Fruit fly (Drosophila melanogaster) whole organism, adult: Measurements from ENCODE around the gene CG15047.

Source experiments
- CG11617 ChIP-seq: fragments of 200-800 bp; sonication (Bioruptor generic); optimal IDR thresholded peaks from 2 replicates; lab custom pipeline; 2017; ENCODE audit warnings: mild to moderate bottlenecking, missing biosample characterization, missing genetic modification reagents, missing genetic modification characterization
- CG12768 ChIP-seq: fragments of 200-800 bp; sonication (Bioruptor generic); optimal IDR thresholded peaks from 2 replicates; lab custom pipeline; 2017; ENCODE audit warnings: missing biosample characterization, missing genetic modification characterization, mild to moderate bottlenecking, moderate library complexity, missing genetic modification reagents
- CG1620 ChIP-seq: fragments of 200-800 bp; sonication (Bioruptor generic); optimal IDR thresholded peaks from 2 replicates; lab custom pipeline; 2016; ENCODE audit warnings: missing biosample characterization, missing genetic modification characterization
- CG33017 ChIP-seq: fragments of 200-800 bp; sonication (Bioruptor generic); optimal IDR thresholded peaks from 2 replicates; lab custom pipeline; 2018; ENCODE audit warnings: missing biosample characterization, mild to moderate bottlenecking, missing genetic modification characterization, moderate library complexity
- CG5204 ChIP-seq: fragments of 200-800 bp; sonication (Bioruptor generic); optimal IDR thresholded peaks from 2 replicates; lab custom pipeline; 2016; ENCODE audit warnings: missing biosample characterization, missing genetic modification characterization
- CG7045 ChIP-seq: fragments of 200-800 bp; sonication (Bioruptor generic); optimal IDR thresholded peaks from 2 replicates; lab custom pipeline; 2017; ENCODE audit warnings: missing biosample characterization, mild to moderate bottlenecking, missing genetic modification characterization
- CG7101 ChIP-seq: fragments of 200-800 bp; sonication (Bioruptor generic); optimal IDR thresholded peaks from 2 replicates; lab custom pipeline; 2018; ENCODE audit warnings: missing biosample characterization, mild to moderate bottlenecking, missing genetic modification characterization, moderate library complexity
- Clk ChIP-seq: fragments of 200-800 bp; sonication (Bioruptor generic); optimal IDR thresholded peaks from 2 replicates; lab custom pipeline; 2017; ENCODE audit warnings: missing biosample characterization, missing genetic modification characterization
- Crg-1 ChIP-seq: fragments of 200-800 bp; sonication (Bioruptor generic); optimal IDR thresholded peaks from 2 replicates; lab custom pipeline; 2016; ENCODE audit warnings: missing biosample characterization, missing genetic modification characterization
- Hr96 ChIP-seq: fragments of 200-800 bp; sonication (Bioruptor generic); optimal IDR thresholded peaks from 2 replicates; lab custom pipeline; 2016; ENCODE audit warnings: missing biosample characterization, missing genetic modification characterization
- Mnt ChIP-seq: fragments of 200-800 bp; sonication (Bioruptor generic); optimal IDR thresholded peaks from 2 replicates; lab custom pipeline; 2016; ENCODE audit warnings: missing biosample characterization, mild to moderate bottlenecking, missing genetic modification characterization
- bab1 ChIP-seq: fragments of 200-800 bp; sonication (Bioruptor generic); optimal IDR thresholded peaks from 3 replicates; lab custom pipeline; 2019; ENCODE audit warnings: missing biosample characterization, mild to moderate bottlenecking, missing genetic modification characterization, moderate library complexity
- cic ChIP-seq: fragments of 200-800 bp; sonication (Bioruptor generic); optimal IDR thresholded peaks from 2 replicates; lab custom pipeline; 2017; ENCODE audit warnings: missing biosample characterization, mild to moderate bottlenecking, missing genetic modification characterization, moderate library complexity
- cnc ChIP-seq, 2 experiments: fragments of >200 bp; optimal IDR thresholded peaks; 2 replicates each; lab custom pipeline; 2017
- kay ChIP-seq: fragments of 200-800 bp; sonication (Bioruptor generic); peaks from one replicate; lab custom pipeline; 2016; ENCODE audit warnings: missing biosample characterization, missing genetic modification characterization, borderline replicate concordance
- ovo ChIP-seq: fragments of 200-800 bp; sonication (Bioruptor generic); optimal IDR thresholded peaks from 2 replicates; lab custom pipeline; 2016; ENCODE audit warnings: missing biosample characterization, missing genetic modification characterization
- pad ChIP-seq: fragments of 200-800 bp; sonication (Bioruptor generic); optimal IDR thresholded peaks from 3 replicates; lab custom pipeline; 2017; ENCODE audit warnings: missing biosample characterization, missing genetic modification characterization, mild to moderate bottlenecking, moderate library complexity, missing genetic modification reagents
- tj ChIP-seq: fragments of 200-800 bp; sonication (Bioruptor generic); optimal IDR thresholded peaks from 3 replicates; lab custom pipeline; 2017; ENCODE audit warnings: missing biosample characterization, mild to moderate bottlenecking, missing genetic modification characterization, moderate library complexity
- toe ChIP-seq: fragments of 200-800 bp; sonication (Bioruptor generic); optimal IDR thresholded peaks from 2 replicates; lab custom pipeline; 2016; ENCODE audit warnings: missing biosample characterization, missing genetic modification characterization

CG15047 gene

DNA sequence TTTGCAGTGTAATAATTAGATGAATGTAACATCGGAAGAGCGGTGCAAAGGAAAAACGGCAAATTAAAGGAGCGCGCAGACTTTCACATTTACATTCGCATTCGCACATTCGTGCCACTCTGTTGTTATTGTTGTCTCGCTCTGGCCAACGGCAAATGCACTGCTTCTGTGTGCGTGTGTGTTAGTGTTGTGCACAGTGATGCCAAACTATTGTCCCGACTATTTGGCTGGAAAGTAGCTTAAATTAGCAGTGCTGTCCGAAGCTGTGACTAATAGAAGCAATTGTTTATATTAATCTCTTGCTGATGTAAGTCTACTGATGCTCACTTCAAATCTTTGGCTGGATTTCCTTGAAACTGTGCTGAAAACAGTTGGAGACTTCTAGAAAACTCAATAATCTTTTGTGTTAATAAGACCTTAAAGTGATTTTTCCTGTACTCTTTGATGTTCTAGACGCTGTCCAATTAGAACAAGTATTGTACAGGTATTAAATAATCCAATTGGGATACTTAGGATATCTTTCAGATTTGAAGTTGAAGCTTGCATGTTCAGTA lies 12.4 kb upstream of the CG15047 start:
- TF ChIP-seq toe, result peak; percentile 34
- peak; percentile 26 for TF ChIP-seq Mnt (GFP tag; lab: Kevin White, UChicago)
- peak; percentile 57 for TF ChIP-seq pad (GFP tag; lab: Kevin White, UChicago)
- no peak for TF ChIP-seq cic (GFP tag; lab: Kevin White, UChicago)
- peak; percentile 73 for TF ChIP-seq kay (GFP tag; lab: Kevin White, UChicago)
- no peak for TF ChIP-seq cnc (optimal IDR thresholded peaks at IDR 0.05; lab: Kevin White, UChicago)
- TF ChIP-seq CG7101 (tag; lab: Kevin White, UChicago), result peak; percentile 14
- TF ChIP-seq ovo (GFP tag; lab: Kevin White, UChicago), result peak; percentile 35
- TF ChIP-seq tj (GFP tag; lab: Kevin White, UChicago), result peak; percentile 61

DNA sequence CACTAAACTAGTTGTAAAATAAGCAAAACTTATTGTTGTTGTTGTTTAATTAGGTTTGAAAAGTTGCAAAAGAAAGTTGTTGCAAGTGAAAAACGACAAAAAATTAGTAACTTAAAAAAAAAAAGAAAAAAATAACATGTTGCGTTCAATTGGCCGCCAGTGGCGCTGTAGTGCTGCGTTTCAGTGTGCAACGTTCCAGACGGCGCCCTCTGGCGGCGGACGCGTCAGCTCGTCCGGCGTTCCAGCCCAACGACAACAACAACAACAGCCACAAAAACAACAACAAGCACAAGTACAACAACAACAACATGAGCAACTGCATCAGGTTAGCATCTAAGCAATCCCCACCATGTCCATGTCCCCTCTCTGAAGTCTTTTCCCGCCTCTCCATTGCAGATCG lies 11.1 kb upstream of the CG15047 start:
- TF ChIP-seq Clk (GFP tag; lab: Kevin White, UChicago) (no peak), bab1 (GFP tag; lab: Kevin White, UChicago) (no peak), cic (GFP tag; lab: Kevin White, UChicago) (no peak), toe (no peak), kay (GFP tag; lab: Kevin White, UChicago) (no peak), tj (GFP tag; lab: Kevin White, UChicago) (no peak), CG1620 (no peak), cnc (optimal IDR thresholded peaks at IDR 0.05; lab: Kevin White, UChicago) (no peak), Mnt (GFP tag; lab: Kevin White, UChicago) (no peak), Hr96 (GFP tag; lab: Kevin White, UChicago) (no peak), CG12768 (no peak)

DNA sequence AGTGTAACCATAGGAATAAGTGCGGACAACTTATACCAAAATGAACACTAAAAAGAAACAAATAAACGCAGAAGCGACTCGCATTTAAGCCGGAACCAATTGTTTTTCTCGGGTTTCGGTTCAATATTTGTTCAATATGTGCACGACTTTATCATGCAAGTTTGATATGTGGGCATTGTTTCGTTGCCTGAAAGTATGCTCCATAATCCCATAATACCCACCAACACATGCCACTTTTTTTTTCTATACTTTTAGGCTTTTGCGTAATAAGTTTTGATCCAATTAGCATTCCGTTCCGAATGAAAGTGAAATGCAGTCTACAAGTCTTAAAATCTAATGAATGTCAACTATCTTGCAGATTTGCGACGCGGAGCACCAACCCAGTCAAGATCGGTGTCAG lies 8.1 kb upstream of the CG15047 start:
- TF ChIP-seq bab1 (GFP tag; lab: Kevin White, UChicago), result peak; percentile 2
- no peak for TF ChIP-seq kay (GFP tag; lab: Kevin White, UChicago)

DNA sequence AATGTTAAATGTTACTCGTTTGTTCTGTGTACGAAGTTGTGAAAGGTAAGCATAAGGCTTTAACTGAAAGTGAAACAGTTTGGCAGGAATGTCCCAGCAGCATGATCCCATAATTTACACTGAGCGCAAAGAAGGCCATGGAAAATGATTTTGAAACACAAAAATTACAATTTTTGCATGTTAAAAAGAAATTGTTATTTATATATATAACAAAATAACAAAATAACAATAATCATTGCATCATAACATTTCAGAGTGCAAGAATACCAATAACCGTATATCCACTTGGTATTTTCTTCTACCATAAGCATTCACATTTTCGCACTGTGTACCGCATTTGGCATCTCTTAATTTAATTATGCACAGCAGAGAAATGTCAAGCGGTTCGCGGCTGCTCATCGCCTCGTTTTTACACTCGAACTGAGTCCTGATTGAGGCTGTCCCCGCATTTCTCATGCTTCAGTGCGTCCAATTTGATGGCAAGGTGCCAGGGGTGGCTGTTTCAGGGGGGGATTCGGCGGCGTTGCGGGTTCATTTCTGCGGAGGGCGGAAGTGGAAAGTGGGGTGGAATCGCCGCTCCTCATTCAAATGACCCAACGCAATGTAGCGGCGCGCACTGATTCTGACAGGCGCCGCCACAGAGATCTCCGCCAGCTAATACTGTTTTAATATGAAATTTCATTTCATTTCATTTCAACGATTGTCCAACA lies 5.9 kb upstream of the CG15047 start, which contains the start of gene CG6481:
CG6481 (minus strand) TSS at position 51 of the 710 bp plus-strand sequence.
- TF ChIP-seq cic (GFP tag; lab: Kevin White, UChicago) (no peak), Clk (GFP tag; lab: Kevin White, UChicago) (no peak), Hr96 (GFP tag; lab: Kevin White, UChicago) (no peak), pad (GFP tag; lab: Kevin White, UChicago) (no peak), Mnt (GFP tag; lab: Kevin White, UChicago) (no peak), CG1620 (no peak), ovo (GFP tag; lab: Kevin White, UChicago) (no peak)

DNA sequence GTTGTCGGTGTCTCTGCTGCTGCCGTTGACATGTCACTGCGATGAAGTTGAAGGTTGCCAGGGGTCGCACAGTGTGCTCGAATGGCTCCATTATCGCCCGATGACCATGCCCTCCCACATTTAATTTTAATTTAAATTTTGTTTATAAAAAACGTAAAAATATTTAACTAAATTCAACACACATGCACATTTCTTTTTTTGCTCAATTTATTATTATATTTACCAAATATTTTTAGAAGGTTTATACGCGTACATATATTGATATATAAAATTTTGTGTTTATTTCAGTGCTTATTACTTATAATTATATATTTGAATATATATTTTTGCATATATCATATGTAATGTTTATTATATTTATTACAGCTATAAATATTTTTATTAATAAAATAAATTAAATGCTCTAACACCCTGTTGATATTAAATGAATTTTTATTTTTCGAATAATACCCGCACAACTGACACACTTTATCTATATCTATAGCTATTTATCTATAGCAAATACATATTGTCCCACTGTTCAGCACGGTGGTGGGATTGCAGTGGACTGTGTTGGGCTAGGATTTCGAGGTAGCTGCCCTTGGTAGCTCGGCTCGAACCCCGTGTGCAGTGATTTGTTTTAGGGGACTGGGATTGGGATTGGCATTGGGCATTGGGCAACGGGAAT lies 5.2 kb upstream of the CG15047 start:
- TF ChIP-seq CG7101 (tag; lab: Kevin White, UChicago) (no peak), Crg-1 (no peak), CG12768 (no peak), CG7045 (GFP tag; lab: Kevin White, UChicago) (no peak), CG5204 (no peak), cnc (optimal IDR thresholded peaks at IDR 0.05; lab: Kevin White, UChicago) (no peak), pad (GFP tag; lab: Kevin White, UChicago) (no peak), CG11617 (GFP tag; lab: Kevin White, UChicago) (no peak), Clk (GFP tag; lab: Kevin White, UChicago) (no peak), CG1620 (no peak), bab1 (GFP tag; lab: Kevin White, UChicago) (no peak), Hr96 (GFP tag; lab: Kevin White, UChicago) (no peak)

DNA sequence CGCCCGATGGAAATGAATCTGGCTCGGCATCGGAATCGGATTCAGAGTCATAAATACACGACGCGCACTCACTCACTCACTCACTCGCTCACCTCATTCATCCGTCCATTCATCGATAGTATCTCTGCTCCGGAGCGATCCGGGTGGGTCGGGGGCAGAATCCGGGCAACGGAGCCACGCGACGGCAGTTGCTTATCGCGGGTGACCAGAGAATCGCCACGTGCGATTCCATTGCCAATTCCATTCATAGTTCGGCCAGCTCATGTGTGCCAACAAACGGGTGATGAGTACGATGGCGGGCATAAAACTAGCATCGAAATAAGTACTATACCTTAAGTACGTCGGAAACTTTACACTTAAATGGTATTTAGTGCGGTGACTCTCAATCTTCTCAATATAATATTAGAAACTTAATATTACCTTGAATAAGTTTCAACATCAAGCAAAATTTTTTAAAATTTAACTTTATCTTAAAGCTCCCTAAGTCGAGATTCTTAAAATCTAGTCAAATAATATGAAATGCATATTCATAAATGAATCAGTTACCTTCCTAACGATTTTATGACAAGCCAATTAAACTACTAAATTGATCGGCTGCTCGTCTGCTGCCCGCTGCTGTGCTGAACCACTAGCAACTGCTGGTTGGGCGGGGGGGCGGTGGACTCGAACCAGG lies 3.8 kb upstream of the CG15047 start:
- TF ChIP-seq cic (GFP tag; lab: Kevin White, UChicago), result peak; percentile 87
- peak; percentile 31 for TF ChIP-seq Mnt (GFP tag; lab: Kevin White, UChicago)
- TF ChIP-seq kay (GFP tag; lab: Kevin White, UChicago), result no peak

DNA sequence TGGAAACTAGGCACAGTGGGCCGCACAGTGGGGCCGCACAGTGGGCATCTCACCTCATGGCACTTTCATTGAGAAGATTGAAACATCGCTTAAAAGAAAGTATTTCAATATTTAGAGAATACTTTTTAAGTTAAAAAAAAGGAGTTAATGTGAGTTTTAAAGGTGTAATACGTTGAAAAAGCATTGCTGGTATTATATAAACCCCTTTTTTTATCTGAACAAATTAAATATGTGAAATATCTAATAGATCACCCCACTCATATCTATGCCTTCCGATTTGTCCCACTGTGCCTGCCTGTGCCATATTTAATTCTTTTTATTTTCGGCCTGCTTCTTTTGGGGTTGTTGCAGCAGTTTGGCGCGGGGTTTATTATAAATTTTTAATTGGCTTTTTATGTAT lies 4.8 kb downstream of the CG15047 start:
- TF ChIP-seq kay (GFP tag; lab: Kevin White, UChicago) (peak; percentile 28), CG33017 (no peak), CG11617 (GFP tag; lab: Kevin White, UChicago) (no peak)
